Worm (Caenorhabditis elegans) whole organism, L4 larva: Measurements from ENCODE around the gene oac-23.

ENCODE experiments used
- F10B5.3 ChIP-seq: sonication (generic microtip); optimal IDR thresholded peaks from 2 replicates; lab custom pipeline; 2016; ENCODE audit warnings: mild to moderate bottlenecking, missing genetic modification characterization, missing compliant biosample characterization
- F37D6.2 ChIP-seq: sonication (generic microtip); optimal IDR thresholded peaks from 2 replicates; lab custom pipeline; 2016; ENCODE audit warnings: mild to moderate bottlenecking, missing genetic modification characterization, missing compliant biosample characterization
- F49E8.2 ChIP-seq: sonication (generic microtip); optimal IDR thresholded peaks from 2 replicates; lab custom pipeline; 2016; ENCODE audit warnings: missing compliant biosample characterization, mild to moderate bottlenecking, missing genetic modification characterization, borderline replicate concordance
- R02D3.7 ChIP-seq: fragments of 150-350 bp; sonication (generic microtip); optimal IDR thresholded peaks from 3 replicates; lab custom pipeline; 2014; ENCODE audit warnings: missing biosample characterization, missing genetic modification characterization
- T26A8.4 ChIP-seq: fragments of 200-800 bp; sonication (Bioruptor generic); IDR thresholded peaks from 2 replicates; pipeline ENCODE4 v1.3.6; 2022; ENCODE audit warnings: missing genetic modification characterization, missing compliant biosample characterization
- Y105C5A.15 ChIP-seq: fragments of 200-800 bp; sonication (Bioruptor generic); IDR thresholded peaks from 2 replicates; pipeline ENCODE4 v1.3.6; 2022; ENCODE audit warnings: missing genetic modification characterization, missing compliant biosample characterization
- ZK337.2 ChIP-seq: fragments of 200-800 bp; sonication (Bioruptor generic); IDR thresholded peaks from 2 replicates; pipeline ENCODE4 v1.3.6; 2022; ENCODE audit warnings: missing genetic modification reagents, missing genetic modification characterization, missing compliant biosample characterization
- aha-1 ChIP-seq: fragments of 150-350 bp; peaks from one replicate; lab custom pipeline; 2014; ENCODE audit warnings: missing biosample characterization, missing genetic modification characterization
- aly-2 ChIP-seq: sonication (generic microtip); optimal IDR thresholded peaks from 2 replicates; lab custom pipeline; 2018; ENCODE audit warnings: missing biosample characterization, missing genetic modification characterization
- attf-4 ChIP-seq: sonication (generic microtip); optimal IDR thresholded peaks from 3 replicates; lab custom pipeline; 2017; ENCODE audit warnings: missing biosample characterization, missing genetic modification characterization
- ceh-20 ChIP-seq: fragments of 200-800 bp; sonication (Bioruptor generic); IDR thresholded peaks from 2 replicates; pipeline ENCODE4 v1.3.6; 2022; ENCODE audit warnings: missing genetic modification reagents, missing genetic modification characterization, missing compliant biosample characterization
- ceh-62 ChIP-seq: sonication (generic microtip); optimal IDR thresholded peaks from 2 replicates; lab custom pipeline; 2017; ENCODE audit warnings: missing biosample characterization, missing genetic modification characterization
- daf-12 ChIP-seq: fragments of 150-350 bp; optimal IDR thresholded peaks from 2 replicates; lab custom pipeline; 2014; ENCODE audit warnings: missing biosample characterization, missing genetic modification reagents, missing genetic modification characterization
- daf-19 ChIP-seq: fragments of 200-800 bp; sonication (Bioruptor generic); conservative IDR thresholded peaks from 2 replicates; pipeline ENCODE4 v1.3.6; 2022; ENCODE audit warnings: missing genetic modification characterization, missing compliant biosample characterization
- dpl-1 ChIP-seq: fragments of 150-350 bp; optimal IDR thresholded peaks from 2 replicates; lab custom pipeline; 2014; ENCODE audit warnings: missing biosample characterization, missing genetic modification reagents, missing genetic modification characterization
- duxl-1 ChIP-seq: sonication (generic microtip); optimal IDR thresholded peaks from 2 replicates; lab custom pipeline; 2016; ENCODE audit warnings: mild to moderate bottlenecking, missing genetic modification characterization, moderate library complexity, missing compliant biosample characterization; ENCODE audit not compliant: poor library complexity
- dve-1 ChIP-seq: sonication (generic microtip); optimal IDR thresholded peaks from 2 replicates; lab custom pipeline; 2017; ENCODE audit warnings: antibody characterized with exemption, mild to moderate bottlenecking, missing genetic modification characterization, missing compliant biosample characterization; ENCODE audit not compliant: insufficient read depth
- egl-43 ChIP-seq: fragments of 200-800 bp; sonication (Bioruptor generic); IDR thresholded peaks from 2 replicates; pipeline ENCODE4 v1.3.6; 2022; ENCODE audit warnings: missing genetic modification reagents, missing genetic modification characterization, missing compliant biosample characterization
- hlh-30 ChIP-seq: sonication (generic microtip); optimal IDR thresholded peaks from 2 replicates; lab custom pipeline; 2017; ENCODE audit warnings: antibody characterized with exemption, mild to moderate bottlenecking, missing genetic modification characterization, missing compliant biosample characterization; ENCODE audit not compliant: insufficient read depth
- mdt-29 ChIP-seq: fragments of 200-800 bp; sonication (Bioruptor generic); IDR thresholded peaks from 2 replicates; pipeline ENCODE4 v1.3.6; 2022; ENCODE audit warnings: missing genetic modification reagents, missing genetic modification characterization, missing compliant biosample characterization
- nhr-11 ChIP-seq: fragments of 150-350 bp; optimal IDR thresholded peaks from 2 replicates; lab custom pipeline; 2014; ENCODE audit warnings: missing biosample characterization, missing genetic modification characterization
- nhr-41 ChIP-seq: fragments of 200-800 bp; sonication (Bioruptor generic); IDR thresholded peaks from 2 replicates; pipeline ENCODE4 v1.3.6; 2022; ENCODE audit warnings: missing genetic modification reagents, missing genetic modification characterization, missing compliant biosample characterization
- nhr-76 ChIP-seq: fragments of 150-350 bp; optimal IDR thresholded peaks from 2 replicates; lab custom pipeline; 2014; ENCODE audit warnings: missing biosample characterization, missing genetic modification characterization
- nhr-77 ChIP-seq: fragments of 150-350 bp; optimal IDR thresholded peaks from 2 replicates; lab custom pipeline; 2014; ENCODE audit warnings: missing biosample characterization, missing genetic modification characterization
- pha-4 ChIP-seq, 2 experiments: fragments of 150-350 bp in 1 of 2; fragments of 200-800 bp in 1 of 2; sonication (Bioruptor generic) in 1 of 2; IDR thresholded peaks in 1 of 2; optimal IDR thresholded peaks in 1 of 2; 2 replicates each; pipeline versions ENCODE4 v1.3.6 to Lab custom; 2014 to 2022; ENCODE audit warnings: missing genetic modification characterization in 2 of 2, missing genetic modification reagents in 2 of 2, missing biosample characterization in 1 of 2, missing compliant biosample characterization in 1 of 2
- rbr-2 ChIP-seq: sonication (generic microtip); optimal IDR thresholded peaks from 2 replicates; lab custom pipeline; 2016; ENCODE audit warnings: missing genotype, missing genetic modification characterization, missing compliant biosample characterization
- skn-1 ChIP-seq: fragments of 150-350 bp; optimal IDR thresholded peaks from 2 replicates; lab custom pipeline; 2014; ENCODE audit warnings: missing biosample characterization, missing genetic modification characterization
- snpc-1.2 ChIP-seq: fragments of 200-800 bp; sonication (Bioruptor generic); IDR thresholded peaks from 2 replicates; pipeline ENCODE4 v1.3.6; 2022; ENCODE audit warnings: missing genetic modification reagents, missing genetic modification characterization, missing compliant biosample characterization
- snpc-4 ChIP-seq: fragments of 150-350 bp; optimal IDR thresholded peaks from 2 replicates; lab custom pipeline; 2014; ENCODE audit warnings: missing biosample characterization, missing genetic modification characterization
- spr-3 ChIP-seq: fragments of 200-800 bp; sonication (Bioruptor generic); optimal IDR thresholded peaks from 2 replicates; lab custom pipeline; 2018; ENCODE audit warnings: mild to moderate bottlenecking, missing genetic modification characterization, missing compliant biosample characterization
- tag-97 ChIP-seq: fragments of 200-800 bp; sonication (Bioruptor generic); IDR thresholded peaks from 2 replicates; pipeline ENCODE4 v1.3.6; 2022; ENCODE audit warnings: missing genetic modification characterization, missing compliant biosample characterization
- unc-130 ChIP-seq: sonication (generic microtip); optimal IDR thresholded peaks from 2 replicates; lab custom pipeline; 2016; ENCODE audit warnings: missing genetic modification reagents, missing genetic modification characterization, missing compliant biosample characterization
- unc-39 ChIP-seq: sonication (generic microtip); optimal IDR thresholded peaks from 2 replicates; lab custom pipeline; 2017; ENCODE audit warnings: missing biosample characterization, missing genetic modification characterization
- vab-7 ChIP-seq: fragments of 200-800 bp; sonication (Bioruptor generic); IDR thresholded peaks from 2 replicates; pipeline ENCODE4 v1.3.6; 2022; ENCODE audit warnings: missing genetic modification reagents, missing genetic modification characterization, missing compliant biosample characterization
- zfp-2 ChIP-seq: sonication (generic microtip); optimal IDR thresholded peaks from 2 replicates; lab custom pipeline; 2016; ENCODE audit warnings: mild to moderate bottlenecking, missing genetic modification characterization, missing compliant biosample characterization
- zip-2 ChIP-seq: fragments of 150-350 bp; optimal IDR thresholded peaks from 2 replicates; lab custom pipeline; 2014; ENCODE audit warnings: missing biosample characterization, missing genetic modification characterization

Gene oac-23

ce11 chrIV:3881119-3881518 is at the start of gene oac-23, which contains the start of gene F37C4.8:
Gene oac-23 (plus strand): TSS chrIV:3881441.
Gene F37C4.8 (minus strand): TSS chrIV:3881219.
- peak; percentile 32 for TF ChIP-seq aha-1 (tag; lab: Kevin White, UChicago)
- TF ChIP-seq snpc-4, result no peak

- TF ChIP-seq ceh-62 (tag; lab: Kevin White, UChicago), result no peak
- TF ChIP-seq F49E8.2 (tag; lab: Kevin White, UChicago), result no peak
- TF ChIP-seq egl-43, result no peak
- TF ChIP-seq daf-19 (GFP tag; lab: Robert Waterston, UW), result no peak
- TF ChIP-seq unc-39 (tag; lab: Kevin White, UChicago), result no peak
- no peak for TF ChIP-seq aha-1 (tag; lab: Kevin White, UChicago)
Measured at ce11 chrIV:3832040-3832439, 49.2 kb upstream of the oac-23 start.

- TF ChIP-seq aha-1 (tag; lab: Kevin White, UChicago) (peak; percentile 83), duxl-1 (tag; lab: Kevin White, UChicago) (no peak)
Measured at ce11 chrIV:3833778-3834177, 47.5 kb upstream of the oac-23 start.

ce11 chrIV:3835065-3835464 is 46.2 kb upstream of the oac-23 start, which contains the start of gene cal-3:
Gene cal-3 (minus strand): TSS chrIV:3835165.
- TF ChIP-seq attf-4, result no peak

- no peak for TF ChIP-seq daf-19 (GFP tag; lab: Robert Waterston, UW)
- TF ChIP-seq unc-130, result no peak
- TF ChIP-seq, all 104 proteins: peak for 0
Measured at ce11 chrIV:3838687-3839086, 42.6 kb upstream of the oac-23 start.

ce11 chrIV:3839420-3839819 is 41.8 kb upstream of the oac-23 start, which contains the start of gene F28F9.2:
Gene F28F9.2 (plus strand): TSS chrIV:3839720.
- TF ChIP-seq tag-97 (GFP tag; lab: Robert Waterston, UW), result no peak

ce11 chrIV:3840480-3840879 is 40.8 kb upstream of the oac-23 start:
- TF ChIP-seq hlh-30 (tag; lab: Kevin White, UChicago) (no peak), F49E8.2 (tag; lab: Kevin White, UChicago) (no peak), unc-39 (tag; lab: Kevin White, UChicago) (no peak), T26A8.4 (no peak), nhr-76 (no peak), nhr-11 (tag; lab: Kevin White, UChicago) (no peak), F37D6.2 (tag; lab: Kevin White, UChicago) (no peak), daf-12 (no peak), snpc-1.2 (GFP tag; lab: Robert Waterston, UW) (no peak), mdt-29 (no peak), zfp-2 (tag; lab: Kevin White, UChicago) (no peak), dve-1 (no peak), pha-4 (GFP tag; IDR thresholded peaks at IDR 0.05; lab: Robert Waterston, UW) (no peak), pha-4 (tag; optimal IDR thresholded peaks at IDR 0.05; lab: Kevin White, UChicago) (no peak), Y105C5A.15 (GFP tag; lab: Robert Waterston, UW) (no peak)

- no peak for TF ChIP-seq R02D3.7 (tag; lab: Kevin White, UChicago)
- no peak for TF ChIP-seq zip-2 (tag; lab: Kevin White, UChicago)
- TF ChIP-seq dpl-1 (GFP tag; lab: Kevin White, UChicago), result no peak
- no peak for TF ChIP-seq ceh-20 (GFP tag; lab: Robert Waterston, UW)
- TF ChIP-seq spr-3 (GFP tag; lab: Kevin White, UChicago), result no peak
- no peak for TF ChIP-seq vab-7 (GFP tag; lab: Robert Waterston, UW)
- no peak for TF ChIP-seq F10B5.3
- no peak for TF ChIP-seq rbr-2 (tag; lab: Kevin White, UChicago)
- no peak for TF ChIP-seq nhr-41 (GFP tag; lab: Robert Waterston, UW)
- no peak for TF ChIP-seq aha-1 (tag; lab: Kevin White, UChicago)
- TF ChIP-seq aly-2 (tag; lab: Kevin White, UChicago), result no peak
- TF ChIP-seq egl-43, result no peak
- TF ChIP-seq nhr-77 (tag; lab: Kevin White, UChicago), result no peak
- TF ChIP-seq ZK337.2 (GFP tag; lab: Robert Waterston, UW), result no peak
- TF ChIP-seq dve-1, result no peak
- no peak for TF ChIP-seq Y105C5A.15 (GFP tag; lab: Robert Waterston, UW)
- no peak for TF ChIP-seq skn-1
- no peak for TF ChIP-seq duxl-1 (tag; lab: Kevin White, UChicago)
Measured at ce11 chrIV:3841607-3842006, 39.6 kb upstream of the oac-23 start.
